Fruit fly (Drosophila melanogaster) whole organism, prepupa: Measurements from ENCODE around the gene Plp.

ENCODE experiments used
- CG10631 ChIP-seq: fragments of 200-800 bp; sonication (Bioruptor generic); optimal IDR thresholded peaks from 2 replicates; lab custom pipeline; 2016; ENCODE audit warnings: missing biosample characterization, missing genetic modification characterization
- CG11294 ChIP-seq: fragments of 200-800 bp; sonication (Bioruptor generic); IDR thresholded peaks from 2 replicates; pipeline ENCODE4 v1.3.6; 2022; ENCODE audit warnings: missing biosample characterization, missing genetic modification characterization
- CG11762 ChIP-seq: fragments of 200-800 bp; sonication (Bioruptor generic); optimal IDR thresholded peaks from 3 replicates; lab custom pipeline; 2016; ENCODE audit warnings: missing biosample characterization, missing genetic modification characterization; ENCODE audit not compliant: insufficient read depth
- CG11902 ChIP-seq: fragments of 200-800 bp; sonication (Bioruptor generic); optimal IDR thresholded peaks from 3 replicates; lab custom pipeline; 2016; ENCODE audit warnings: missing biosample characterization, missing genetic modification characterization
- CG1621 ChIP-seq: fragments of 200-800 bp; sonication (Bioruptor generic); optimal IDR thresholded peaks from 3 replicates; lab custom pipeline; 2018; ENCODE audit warnings: missing biosample characterization, mild to moderate bottlenecking, missing genetic modification characterization
- CG3032 ChIP-seq: fragments of 200-800 bp; optimal IDR thresholded peaks from 2 replicates; lab custom pipeline; 2019; ENCODE audit warnings: missing biosample characterization, mild to moderate bottlenecking, missing genetic modification characterization, moderate library complexity
- CG31627 ChIP-seq: fragments of 200-800 bp; sonication (Bioruptor generic); optimal IDR thresholded peaks from 3 replicates; lab custom pipeline; 2016; ENCODE audit warnings: missing biosample characterization, missing genetic modification characterization
- CG3919 ChIP-seq: fragments of 200-800 bp; sonication (Bioruptor generic); optimal IDR thresholded peaks from 3 replicates; lab custom pipeline; 2016; ENCODE audit warnings: missing biosample characterization, missing genetic modification characterization
- CG4318 ChIP-seq: fragments of 200-800 bp; sonication (Bioruptor generic); optimal IDR thresholded peaks from 3 replicates; lab custom pipeline; 2017; ENCODE audit warnings: missing biosample characterization, mild to moderate bottlenecking, missing genetic modification characterization
- CG6163 ChIP-seq: fragments of 200-800 bp; sonication (Bioruptor generic); IDR thresholded peaks from 3 replicates; pipeline ENCODE4 v1.3.6; 2022; ENCODE audit warnings: missing biosample characterization, missing genetic modification characterization
- CG6276 ChIP-seq: fragments of 200-800 bp; sonication (Bioruptor generic); optimal IDR thresholded peaks from 2 replicates; lab custom pipeline; 2017; ENCODE audit warnings: missing biosample characterization, mild to moderate bottlenecking, missing genetic modification characterization
- CG6792 ChIP-seq: fragments of 200-800 bp; sonication (Bioruptor generic); optimal IDR thresholded peaks from 3 replicates; lab custom pipeline; 2016; ENCODE audit warnings: missing biosample characterization, missing genetic modification characterization
- CG6854 ChIP-seq: fragments of 200-800 bp; sonication (Bioruptor generic); optimal IDR thresholded peaks from 2 replicates; lab custom pipeline; 2017; ENCODE audit warnings: missing biosample characterization, mild to moderate bottlenecking, missing genetic modification characterization
- CG8119 ChIP-seq: fragments of 200-800 bp; sonication (Bioruptor generic); IDR thresholded peaks from 3 replicates; pipeline ENCODE4 v1.3.6; 2022; ENCODE audit warnings: missing biosample characterization, missing genetic modification characterization
- CG8319 ChIP-seq: fragments of 200-800 bp; sonication (Bioruptor generic); optimal IDR thresholded peaks from 3 replicates; lab custom pipeline; 2016; ENCODE audit warnings: missing biosample characterization, missing genetic modification characterization
- CG8632 ChIP-seq: fragments of 200-800 bp; sonication (Bioruptor generic); optimal IDR thresholded peaks from 3 replicates; lab custom pipeline; 2016; ENCODE audit warnings: missing biosample characterization, missing genetic modification characterization
- CG9139 ChIP-seq: fragments of 200-800 bp; sonication (Bioruptor generic); optimal IDR thresholded peaks from 3 replicates; lab custom pipeline; 2017; ENCODE audit warnings: missing biosample characterization, mild to moderate bottlenecking, missing genetic modification characterization
- Eip75B ChIP-seq: fragments of 200-800 bp; sonication (Bioruptor generic); optimal IDR thresholded peaks from 3 replicates; lab custom pipeline; 2016; ENCODE audit warnings: missing biosample characterization, missing genetic modification characterization
- Eip93F ChIP-seq: fragments of 200-800 bp; sonication (Bioruptor generic); optimal IDR thresholded peaks from 2 replicates; lab custom pipeline; 2016; ENCODE audit warnings: missing biosample characterization, mild to moderate bottlenecking, missing genetic modification characterization
- Ets96B ChIP-seq: fragments of 200-800 bp; optimal IDR thresholded peaks from 2 replicates; lab custom pipeline; 2019; ENCODE audit warnings: missing biosample characterization, mild to moderate bottlenecking, missing genetic modification characterization, moderate library complexity
- Gug ChIP-seq: fragments of 200-800 bp; sonication (Bioruptor generic); IDR thresholded peaks from 2 replicates; pipeline ENCODE4 v1.3.6; 2022; ENCODE audit warnings: missing biosample characterization, missing genetic modification characterization
- Hr39 ChIP-seq: fragments of 200-800 bp; sonication (Bioruptor generic); optimal IDR thresholded peaks from 2 replicates; lab custom pipeline; 2016; ENCODE audit warnings: missing biosample characterization, missing genetic modification characterization
- Hr4 ChIP-seq: fragments of 200-800 bp; sonication (Bioruptor generic); optimal IDR thresholded peaks from 3 replicates; lab custom pipeline; 2016; ENCODE audit warnings: missing biosample characterization, missing genetic modification characterization
- Lpt ChIP-seq: fragments of 200-800 bp; sonication (Bioruptor generic); optimal IDR thresholded peaks from 3 replicates; lab custom pipeline; 2016; ENCODE audit warnings: missing biosample characterization, missing genetic modification characterization
- Met ChIP-seq: fragments of 200-800 bp; sonication (Bioruptor generic); optimal IDR thresholded peaks from 3 replicates; lab custom pipeline; 2016; ENCODE audit warnings: missing biosample characterization, missing genetic modification characterization
- OdsH ChIP-seq: fragments of 200-800 bp; sonication (Bioruptor generic); optimal IDR thresholded peaks from 3 replicates; lab custom pipeline; 2016; ENCODE audit warnings: missing biosample characterization, missing genetic modification characterization
- Smox ChIP-seq: fragments of 200-800 bp; sonication (Bioruptor generic); optimal IDR thresholded peaks from 3 replicates; lab custom pipeline; 2016; ENCODE audit warnings: missing biosample characterization, missing genetic modification characterization
- Sox102F ChIP-seq: fragments of 200-800 bp; sonication (Bioruptor generic); optimal IDR thresholded peaks from 2 replicates; lab custom pipeline; 2016; ENCODE audit warnings: missing biosample characterization, mild to moderate bottlenecking, missing genetic modification characterization
- Sox14 ChIP-seq: fragments of 200-800 bp; sonication (Bioruptor generic); optimal IDR thresholded peaks from 3 replicates; lab custom pipeline; 2016; ENCODE audit warnings: missing biosample characterization, missing genetic modification characterization
- Sox15 ChIP-seq: fragments of 200-800 bp; sonication (Bioruptor generic); optimal IDR thresholded peaks from 3 replicates; lab custom pipeline; 2016; ENCODE audit warnings: missing biosample characterization, missing genetic modification characterization
- achi ChIP-seq: fragments of 200-800 bp; sonication (Bioruptor generic); optimal IDR thresholded peaks from 3 replicates; lab custom pipeline; 2016; ENCODE audit warnings: missing biosample characterization, missing genetic modification characterization
- cyc ChIP-seq: fragments of 200-800 bp; sonication (Bioruptor generic); optimal IDR thresholded peaks from 3 replicates; lab custom pipeline; 2016; ENCODE audit warnings: missing biosample characterization, missing genetic modification characterization
- dac ChIP-seq: fragments of 200-800 bp; sonication (Bioruptor generic); optimal IDR thresholded peaks from 2 replicates; lab custom pipeline; 2017; ENCODE audit warnings: missing biosample characterization, mild to moderate bottlenecking, missing genetic modification characterization
- dsx ChIP-seq: fragments of 200-800 bp; optimal IDR thresholded peaks from 3 replicates; lab custom pipeline; 2019; ENCODE audit warnings: missing biosample characterization, mild to moderate bottlenecking, missing genetic modification characterization, moderate library complexity; ENCODE audit not compliant: poor library complexity, severe bottlenecking
- eg ChIP-seq: fragments of 200-800 bp; sonication (Bioruptor generic); IDR thresholded peaks from 3 replicates; pipeline ENCODE4 v1.3.6; 2022; ENCODE audit warnings: missing biosample characterization, missing genetic modification characterization
- esn ChIP-seq: fragments of 200-800 bp; sonication (Bioruptor generic); optimal IDR thresholded peaks from 2 replicates; lab custom pipeline; 2016; ENCODE audit warnings: missing biosample characterization, mild to moderate bottlenecking, missing genetic modification characterization, moderate library complexity
- fd59A ChIP-seq: fragments of 200-800 bp; sonication (Bioruptor generic); optimal IDR thresholded peaks from 2 replicates; lab custom pipeline; 2017; ENCODE audit warnings: missing biosample characterization, mild to moderate bottlenecking, missing genetic modification characterization, missing genetic modification reagents
- fd85E ChIP-seq: fragments of 200-800 bp; sonication (Bioruptor generic); optimal IDR thresholded peaks from 3 replicates; lab custom pipeline; 2016; ENCODE audit warnings: missing biosample characterization, missing genetic modification characterization
- fkh ChIP-seq: fragments of 200-800 bp; sonication (Bioruptor generic); optimal IDR thresholded peaks from 3 replicates; lab custom pipeline; 2017; ENCODE audit warnings: missing biosample characterization, mild to moderate bottlenecking, missing genetic modification characterization, moderate library complexity
- lz ChIP-seq: fragments of 200-800 bp; sonication (Bioruptor generic); optimal IDR thresholded peaks from 3 replicates; lab custom pipeline; 2016; ENCODE audit warnings: missing biosample characterization, missing genetic modification characterization
- net ChIP-seq: fragments of 200-800 bp; sonication (Bioruptor generic); optimal IDR thresholded peaks from 3 replicates; lab custom pipeline; 2016; ENCODE audit warnings: missing biosample characterization, missing genetic modification characterization
- salr ChIP-seq, 2 experiments: fragments of 200-800 bp; sonication (Bioruptor generic); optimal IDR thresholded peaks; 3 replicates each; lab custom pipeline; 2016 to 2018; ENCODE audit warnings: missing biosample characterization in 2 of 2, missing genetic modification characterization in 2 of 2, mild to moderate bottlenecking in 1 of 2
- ss ChIP-seq, 2 experiments: fragments of 200-800 bp; sonication (Bioruptor generic); optimal IDR thresholded peaks; 2 replicates in 1 of 2; 3 replicates in 1 of 2; lab custom pipeline; 2017 to 2018; ENCODE audit warnings: mild to moderate bottlenecking in 2 of 2, missing biosample characterization in 2 of 2, missing genetic modification characterization in 2 of 2, moderate library complexity in 1 of 2
- svp ChIP-seq: fragments of 200-800 bp; sonication (Bioruptor generic); peaks from one replicate; lab custom pipeline; 2016; ENCODE audit warnings: missing biosample characterization, missing genetic modification characterization
- topi ChIP-seq: fragments of 200-800 bp; sonication (Bioruptor generic); optimal IDR thresholded peaks from 3 replicates; lab custom pipeline; 2016; ENCODE audit warnings: missing biosample characterization, missing genetic modification characterization

Plp gene

DNA sequence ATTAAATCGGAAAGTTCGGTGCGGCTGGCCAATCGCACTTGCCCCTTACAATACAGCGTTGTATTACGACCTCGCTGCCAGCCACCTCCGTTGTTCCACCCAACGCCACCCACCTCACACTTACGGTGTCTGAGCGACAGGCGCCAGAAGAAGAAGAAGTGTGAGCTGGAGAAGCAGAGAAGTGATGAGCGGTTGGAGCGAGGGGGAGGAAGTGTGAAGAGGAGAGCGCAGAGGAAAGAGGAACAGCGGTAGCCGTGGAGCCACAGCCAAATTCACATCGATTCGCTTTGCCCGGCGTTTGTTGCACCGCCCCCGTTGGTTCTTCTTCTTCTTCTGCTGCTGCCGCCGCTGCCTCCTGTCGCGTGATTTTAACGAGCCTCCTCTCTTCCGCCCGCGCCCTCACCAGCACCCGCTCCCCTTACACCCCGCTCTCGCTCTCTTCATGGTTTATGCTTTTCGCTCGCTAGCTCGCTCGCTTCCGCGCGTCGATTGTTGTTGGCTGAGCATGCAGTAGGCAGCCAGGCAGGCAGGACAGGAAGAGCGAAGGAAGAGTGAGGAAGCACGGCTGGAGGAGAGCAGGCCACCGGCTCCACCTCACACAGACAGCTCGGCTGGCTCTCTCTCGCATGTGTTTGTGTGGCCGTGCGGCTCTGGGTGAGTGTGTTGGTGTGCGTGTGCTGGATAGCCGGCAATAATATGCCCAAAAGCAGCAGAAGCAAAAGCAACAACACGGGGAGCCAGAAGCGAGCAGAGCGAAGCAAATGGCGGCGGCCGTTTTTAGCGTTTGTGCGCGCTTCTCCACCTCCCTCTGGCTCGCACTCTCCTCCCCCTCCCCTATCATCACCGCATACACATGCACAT is 9.7 kb upstream of the Plp start (continued):
- TF ChIP-seq esn = no peak
- TF ChIP-seq fd85E (GFP tag; lab: Kevin White, UChicago) = no peak
- no peak for TF ChIP-seq CG8319 (GFP tag; lab: Kevin White, UChicago)
- peak; percentile 10 for TF ChIP-seq Eip75B (GFP tag; lab: Kevin White, UChicago)
- TF ChIP-seq Sox15 (GFP tag; lab: Kevin White, UChicago) = no peak
- TF ChIP-seq CG6854 (GFP tag; lab: Kevin White, UChicago) = peak; percentile 99
- no peak for TF ChIP-seq CG8632 (GFP tag; lab: Kevin White, UChicago)
- TF ChIP-seq Sox14 (GFP tag; lab: Kevin White, UChicago) = no peak
- no peak for TF ChIP-seq CG11294 (GFP tag; lab: Robert Waterston, UW)
- no peak for TF ChIP-seq Smox (GFP tag; lab: Kevin White, UChicago)
- no peak for TF ChIP-seq CG3919 (GFP tag; lab: Kevin White, UChicago)
- 0 out of 3 replicates have a peak, but pooled peaks have one; percentile 30 for TF ChIP-seq eg
- no peak for TF ChIP-seq cyc (GFP tag; lab: Kevin White, UChicago)
- TF ChIP-seq CG6792 = no peak
- no peak for TF ChIP-seq CG31627 (GFP tag; lab: Kevin White, UChicago)
- TF ChIP-seq CG6276 (GFP tag; lab: Kevin White, UChicago) = no peak
- no peak for TF ChIP-seq CG8119 (GFP tag; lab: Robert Waterston, UW)
- TF ChIP-seq achi = no peak
- no peak for TF ChIP-seq fkh

DNA sequence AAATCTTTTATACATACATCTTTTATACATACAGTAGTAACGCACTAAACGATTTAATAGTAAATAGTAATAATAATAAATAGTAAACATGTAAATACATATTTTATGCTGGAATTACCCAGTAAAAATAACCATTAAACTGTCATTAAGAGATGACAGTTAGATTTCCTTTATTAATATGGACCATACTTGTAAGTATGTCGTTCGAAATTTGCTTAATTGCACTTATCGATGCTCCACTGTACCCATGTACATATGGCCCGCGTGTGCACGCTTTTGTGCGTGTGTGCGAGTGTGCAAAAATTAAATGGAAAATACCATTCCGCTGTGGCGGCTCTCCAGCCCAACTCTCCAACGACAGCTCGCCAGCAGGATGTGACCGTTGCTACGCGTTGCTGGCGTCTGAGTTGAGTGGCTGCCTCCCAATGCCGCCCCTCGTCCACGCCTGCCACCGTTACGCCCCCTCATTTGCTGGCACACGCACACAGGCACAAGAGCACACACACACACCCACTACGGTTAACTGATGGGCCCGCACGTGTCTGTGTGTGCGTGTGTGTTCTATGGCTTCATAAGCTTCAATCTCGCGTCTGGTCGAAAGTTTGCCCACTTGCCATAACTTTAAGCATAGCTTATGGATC is 8.3 kb upstream of the Plp start:
- TF ChIP-seq cyc (GFP tag; lab: Kevin White, UChicago) = peak; percentile 19
- TF ChIP-seq topi (GFP tag; lab: Kevin White, UChicago) = peak; percentile 14
- TF ChIP-seq CG11902 = peak; percentile 8
- TF ChIP-seq Eip93F (GFP tag; lab: Kevin White, UChicago) = no peak
- TF ChIP-seq fkh = no peak
- peak; percentile 48 for TF ChIP-seq CG3919 (GFP tag; lab: Kevin White, UChicago)
- peak; percentile 40 for TF ChIP-seq Ets96B (tag; lab: Kevin White, UChicago)
- peak; percentile 44; the same call in 2 of the 3 replicates for TF ChIP-seq CG8119 (GFP tag; lab: Robert Waterston, UW)
- peak; percentile 38 to 56 for TF ChIP-seq ss (GFP tag; optimal IDR thresholded peaks at IDR 0.05; lab: Kevin White, UChicago)
- TF ChIP-seq eg = 0 out of 3 replicates have a peak, but pooled peaks have one; percentile 47
- no peak for TF ChIP-seq CG11294 (GFP tag; lab: Robert Waterston, UW)
- peak; percentile 6 for TF ChIP-seq CG4318
- TF ChIP-seq CG6792 = no peak
- TF ChIP-seq Met (GFP tag; lab: Kevin White, UChicago) = no peak
- TF ChIP-seq CG31627 (GFP tag; lab: Kevin White, UChicago) = peak; percentile 18
- TF ChIP-seq CG6276 (GFP tag; lab: Kevin White, UChicago) = peak; percentile 4
- no peak for TF ChIP-seq Sox14 (GFP tag; lab: Kevin White, UChicago)
- peak; percentile 46 for TF ChIP-seq svp
- peak; percentile 7 for TF ChIP-seq Hr4 (GFP tag; lab: Kevin White, UChicago)
- TF ChIP-seq CG3032 (tag; lab: Kevin White, UChicago) = peak; percentile 57
- TF ChIP-seq fd59A (GFP tag; lab: Kevin White, UChicago) = no peak
- TF ChIP-seq CG1621 (tag; lab: Kevin White, UChicago) = peak; percentile 18
- TF ChIP-seq CG6854 (GFP tag; lab: Kevin White, UChicago) = peak; percentile 99
- TF ChIP-seq CG11762 (GFP tag; lab: Kevin White, UChicago) = no peak
- 0 out of 2 replicates have a peak, but pooled peaks have one; percentile 15 for TF ChIP-seq Gug (GFP tag; lab: Robert Waterston, UW)
- TF ChIP-seq CG10631 = peak; percentile 17
- peak; percentile 17 for TF ChIP-seq Hr39 (GFP tag; lab: Kevin White, UChicago)
- TF ChIP-seq lz (GFP tag; lab: Kevin White, UChicago) = no peak
- peak; percentile 22 for TF ChIP-seq OdsH (GFP tag; lab: Kevin White, UChicago)
- no peak for TF ChIP-seq net (GFP tag; lab: Kevin White, UChicago)
- no peak for TF ChIP-seq Lpt (GFP tag; lab: Kevin White, UChicago)
- peak; percentile 54; the same call in 1 of the 3 replicates for TF ChIP-seq CG6163
- peak; percentile 5 for TF ChIP-seq achi
- peak; percentile 43 for TF ChIP-seq dsx (GFP tag; lab: Kevin White, UChicago)
- no peak for TF ChIP-seq salr (GFP tag; optimal IDR thresholded peaks at IDR 0.05; lab: Kevin White, UChicago)
- no peak for TF ChIP-seq Eip75B (GFP tag; lab: Kevin White, UChicago)
- no peak for TF ChIP-seq dac
- TF ChIP-seq Sox102F (GFP tag; lab: Kevin White, UChicago) = no peak
- TF ChIP-seq CG8632 (GFP tag; lab: Kevin White, UChicago) = no peak
- TF ChIP-seq CG9139 = no peak
